Fruit fly (Drosophila melanogaster) Kc167 (cell line): Measurements from ENCODE around the gene Slob.

Experiments
- Myc ChIP-seq: fragments of >200 bp; optimal IDR thresholded peaks from 2 replicates; lab custom pipeline; 2017; ENCODE audit warnings: missing external identifiers
- psq ChIP-seq: fragments of >200 bp; optimal IDR thresholded peaks from 2 replicates; lab custom pipeline; 2017; ENCODE audit warnings: missing external identifiers
- ttk ChIP-seq: sonication (Bioruptor generic); optimal IDR thresholded peaks from 2 replicates; lab custom pipeline; 2017; ENCODE audit warnings: missing external identifiers

dm6 chr2L:7598260-7598659 lies 76.6 kb downstream of the Slob start:
- TF ChIP-seq psq (lab: Kevin White, UChicago) = no peak
- TF ChIP-seq ttk (lab: Kevin White, UChicago) = no peak
- TF ChIP-seq Myc (lab: Kevin White, UChicago) = no peak
